Fruit fly (Drosophila melanogaster) whole organism, embryonic: ENCODE measurements around the gene Tim9b.

Experiments used
- Atf6 ChIP-seq: fragments of 200-800 bp; sonication (Bioruptor generic); IDR thresholded peaks from 2 replicates; pipeline ENCODE4 v1.3.6; 2022; ENCODE audit warnings: missing biosample characterization, missing genetic modification characterization
- B-H1 ChIP-seq: fragments of 200-800 bp; sonication (Bioruptor generic); IDR thresholded peaks from 3 replicates; pipeline ENCODE4 v1.3.6; 2022; ENCODE audit warnings: missing biosample characterization, missing genetic modification characterization
- C15 ChIP-seq: fragments of 200-800 bp; sonication (Bioruptor generic); IDR thresholded peaks from 3 replicates; pipeline ENCODE4 v1.3.6; 2022; ENCODE audit warnings: missing biosample characterization, missing genetic modification characterization
- CG1024 ChIP-seq: fragments of 200-800 bp; sonication (Bioruptor generic); IDR thresholded peaks from 2 replicates; pipeline ENCODE4 v1.3.6; 2022; ENCODE audit warnings: missing biosample characterization, missing genetic modification characterization
- CG10979 ChIP-seq: fragments of 200-800 bp; sonication (Bioruptor generic); optimal IDR thresholded peaks from 2 replicates; lab custom pipeline; 2018; ENCODE audit warnings: missing biosample characterization, mild to moderate bottlenecking, missing genetic modification characterization, moderate library complexity
- CG14710 ChIP-seq: fragments of 200-800 bp; sonication (Bioruptor generic); optimal IDR thresholded peaks from 3 replicates; lab custom pipeline; 2019; ENCODE audit warnings: missing biosample characterization, mild to moderate bottlenecking, missing genetic modification characterization, moderate library complexity
- CG14965 ChIP-seq: fragments of 200-800 bp; sonication (Bioruptor generic); optimal IDR thresholded peaks from 2 replicates; lab custom pipeline; 2016; ENCODE audit warnings: missing biosample characterization, missing genetic modification characterization, borderline replicate concordance
- CG15073 ChIP-seq: fragments of 200-800 bp; sonication (Bioruptor generic); optimal IDR thresholded peaks from 2 replicates; lab custom pipeline; 2016; ENCODE audit warnings: missing biosample characterization, missing genetic modification characterization
- CG16779 ChIP-seq: fragments of 200-800 bp; sonication (Bioruptor generic); IDR thresholded peaks from 2 replicates; pipeline ENCODE4 v1.3.6; 2022; ENCODE audit warnings: missing biosample characterization, missing genetic modification characterization
- CG18262 ChIP-seq: fragments of 200-800 bp; optimal IDR thresholded peaks from 3 replicates; lab custom pipeline; 2019; ENCODE audit warnings: missing biosample characterization, mild to moderate bottlenecking, missing genetic modification characterization, moderate library complexity
- CG3065 ChIP-seq: fragments of 200-800 bp; sonication (Bioruptor generic); optimal IDR thresholded peaks from 2 replicates; lab custom pipeline; 2016; ENCODE audit warnings: missing biosample characterization, missing genetic modification characterization
- CG3281 ChIP-seq: fragments of 200-800 bp; sonication (Bioruptor generic); optimal IDR thresholded peaks from 3 replicates; lab custom pipeline; 2017; ENCODE audit warnings: missing biosample characterization, mild to moderate bottlenecking, missing genetic modification characterization
- CG4360 ChIP-seq: fragments of 200-800 bp; sonication (Bioruptor generic); IDR thresholded peaks from 2 replicates; pipeline ENCODE4 v1.3.6; 2022; ENCODE audit warnings: missing biosample characterization, missing genetic modification characterization
- CG4854 ChIP-seq: fragments of 200-800 bp; sonication (Bioruptor generic); optimal IDR thresholded peaks from 2 replicates; lab custom pipeline; 2016; ENCODE audit warnings: missing biosample characterization, missing genetic modification characterization, inconsistent platforms
- CG7271 ChIP-seq: fragments of 200-800 bp; sonication (Bioruptor generic); optimal IDR thresholded peaks from 2 replicates; lab custom pipeline; 2018; ENCODE audit warnings: missing biosample characterization, mild to moderate bottlenecking, missing genetic modification characterization, moderate library complexity
- CG7928 ChIP-seq: fragments of 200-800 bp; sonication (Bioruptor generic); optimal IDR thresholded peaks from 2 replicates; lab custom pipeline; 2017; ENCODE audit warnings: missing biosample characterization, mild to moderate bottlenecking, missing genetic modification characterization
- CrebB ChIP-seq: fragments of 200-800 bp; sonication (Bioruptor generic); optimal IDR thresholded peaks from 3 replicates; lab custom pipeline; 2018; ENCODE audit warnings: missing biosample characterization, mild to moderate bottlenecking, missing genetic modification characterization
- Doc2 ChIP-seq: fragments of 200-800 bp; sonication (Bioruptor generic); IDR thresholded peaks from 2 replicates; pipeline ENCODE4 v1.3.6; 2022; ENCODE audit warnings: missing biosample characterization, missing genetic modification characterization
- GATAe ChIP-seq: fragments of 200-800 bp; sonication (Bioruptor generic); conservative IDR thresholded peaks from 2 replicates; pipeline ENCODE4 v1.3.6; 2022; ENCODE audit warnings: missing biosample characterization, missing genetic modification characterization
- H2.0 ChIP-seq: fragments of 200-800 bp; sonication (Bioruptor generic); IDR thresholded peaks from 2 replicates; pipeline ENCODE4 v1.3.6; 2022; ENCODE audit warnings: missing biosample characterization, missing genetic modification characterization
- Hr78 ChIP-seq, 2 experiments: fragments of 200-800 bp in 1 of 2; fragments of >200 bp in 1 of 2; sonication (Bioruptor generic) in 1 of 2; optimal IDR thresholded peaks; 2 replicates each; lab custom pipeline; 2017 to 2019; ENCODE audit warnings: missing biosample characterization in 2 of 2, missing genetic modification characterization in 2 of 2, mild to moderate bottlenecking in 1 of 2, moderate library complexity in 1 of 2
- Kr ChIP-seq: fragments of 200-800 bp; sonication (Bioruptor generic); optimal IDR thresholded peaks from 2 replicates; lab custom pipeline; 2017; ENCODE audit warnings: missing biosample characterization, mild to moderate bottlenecking, missing genetic modification characterization
- MESR4 ChIP-seq: fragments of 200-800 bp; sonication (Bioruptor generic); optimal IDR thresholded peaks from 2 replicates; lab custom pipeline; 2018; ENCODE audit warnings: missing biosample characterization, mild to moderate bottlenecking, missing genetic modification characterization, moderate library complexity
- Max ChIP-seq: fragments of 200-800 bp; sonication (Bioruptor generic); optimal IDR thresholded peaks from 2 replicates; lab custom pipeline; 2016; ENCODE audit warnings: missing biosample characterization, mild to moderate bottlenecking, missing genetic modification characterization
- Meics ChIP-seq: fragments of 200-800 bp; sonication (Bioruptor generic); optimal IDR thresholded peaks from 2 replicates; lab custom pipeline; 2017; ENCODE audit warnings: missing biosample characterization, mild to moderate bottlenecking, missing genetic modification characterization
- Poxn ChIP-seq: fragments of 200-800 bp; sonication (Bioruptor generic); IDR thresholded peaks from 2 replicates; pipeline ENCODE4 v1.3.6; 2022; ENCODE audit warnings: missing biosample characterization, missing genetic modification characterization
- Ptx1 ChIP-seq: fragments of 200-800 bp; sonication (Bioruptor generic); IDR thresholded peaks from 2 replicates; pipeline ENCODE4 v1.3.6; 2022; ENCODE audit warnings: missing biosample characterization, missing genetic modification characterization
- Ravus ChIP-seq: fragments of 200-800 bp; sonication (Bioruptor generic); IDR thresholded peaks from 2 replicates; pipeline ENCODE4 v1.3.6; 2022; ENCODE audit warnings: missing biosample characterization, missing genetic modification characterization
- Scr ChIP-seq: fragments of 200-800 bp; sonication (Bioruptor generic); IDR thresholded peaks from 2 replicates; pipeline ENCODE4 v1.3.6; 2022; ENCODE audit warnings: missing biosample characterization, missing genetic modification characterization; ENCODE audit not compliant: partially characterized antibody
- Six4 ChIP-seq: fragments of 200-800 bp; sonication (Bioruptor generic); optimal IDR thresholded peaks from 2 replicates; lab custom pipeline; 2016; ENCODE audit warnings: missing biosample characterization, missing genetic modification characterization
- Sox100B ChIP-seq: fragments of 200-800 bp; sonication (Bioruptor generic); optimal IDR thresholded peaks from 3 replicates; lab custom pipeline; 2018; ENCODE audit warnings: missing biosample characterization, mild to moderate bottlenecking, missing genetic modification characterization
- ap ChIP-seq: fragments of 200-800 bp; sonication (Bioruptor generic); IDR thresholded peaks from 2 replicates; pipeline ENCODE4 v1.3.6; 2022; ENCODE audit warnings: missing biosample characterization, missing genetic modification characterization
- ato ChIP-seq: fragments of 200-800 bp; sonication (Bioruptor generic); IDR thresholded peaks from 2 replicates; pipeline ENCODE4 v1.3.6; 2022; ENCODE audit warnings: missing biosample characterization, missing genetic modification characterization; ENCODE audit not compliant: partially characterized antibody
- dimm ChIP-seq: fragments of 200-800 bp; sonication (Bioruptor generic); IDR thresholded peaks from 2 replicates; pipeline ENCODE4 v1.3.6; 2022; ENCODE audit warnings: missing biosample characterization, missing genetic modification characterization
- ems ChIP-seq: fragments of 200-800 bp; sonication (Bioruptor generic); optimal IDR thresholded peaks from 3 replicates; lab custom pipeline; 2016; ENCODE audit warnings: missing biosample characterization, missing genetic modification characterization
- eve ChIP-seq, 2 experiments: fragments of >200 bp; optimal IDR thresholded peaks; 2 replicates each; lab custom pipeline; 2017; ENCODE audit warnings: missing biosample characterization in 2 of 2, missing genetic modification characterization in 2 of 2
- fd3F ChIP-seq: fragments of 200-800 bp; sonication (Bioruptor generic); optimal IDR thresholded peaks from 2 replicates; lab custom pipeline; 2018; ENCODE audit warnings: missing biosample characterization, mild to moderate bottlenecking, missing genetic modification characterization, moderate library complexity
- gce ChIP-seq: fragments of 200-800 bp; sonication (Bioruptor generic); IDR thresholded peaks from 3 replicates; pipeline ENCODE4 v1.3.6; 2022; ENCODE audit warnings: missing biosample characterization, missing genetic modification characterization
- grau ChIP-seq: fragments of 200-800 bp; optimal IDR thresholded peaks from 3 replicates; lab custom pipeline; 2019; ENCODE audit warnings: missing biosample characterization, mild to moderate bottlenecking, missing genetic modification characterization, moderate library complexity
- jing ChIP-seq: fragments of 200-800 bp; sonication (Bioruptor generic); optimal IDR thresholded peaks from 2 replicates; lab custom pipeline; 2018; ENCODE audit warnings: missing biosample characterization, mild to moderate bottlenecking, missing genetic modification characterization
- lov ChIP-seq, 2 experiments: fragments of 200-800 bp in 1 of 2; fragments of >200 bp in 1 of 2; sonication (Bioruptor generic) in 1 of 2; IDR thresholded peaks in 1 of 2; optimal IDR thresholded peaks in 1 of 2; 2 replicates in 1 of 2; 3 replicates in 1 of 2; pipeline versions ENCODE4 v1.3.6 to Lab custom; 2017 to 2022; ENCODE audit warnings: missing biosample characterization in 1 of 2, missing genetic modification characterization in 1 of 2
- nau ChIP-seq: fragments of 200-800 bp; sonication (Bioruptor generic); optimal IDR thresholded peaks from 3 replicates; lab custom pipeline; 2017; ENCODE audit warnings: missing biosample characterization, mild to moderate bottlenecking, missing genetic modification characterization, missing genetic modification reagents
- pfk ChIP-seq: fragments of 200-800 bp; sonication (Bioruptor generic); optimal IDR thresholded peaks from 2 replicates; lab custom pipeline; 2018; ENCODE audit warnings: missing biosample characterization, mild to moderate bottlenecking, missing genetic modification characterization, moderate library complexity
- pita ChIP-seq: fragments of 200-800 bp; sonication (Bioruptor generic); optimal IDR thresholded peaks from 2 replicates; lab custom pipeline; 2017; ENCODE audit warnings: missing biosample characterization, mild to moderate bottlenecking, missing genetic modification characterization
- repo ChIP-seq: fragments of 200-800 bp; sonication (Bioruptor generic); optimal IDR thresholded peaks from 2 replicates; lab custom pipeline; 2016; ENCODE audit warnings: missing biosample characterization, missing genetic modification characterization
- stwl ChIP-seq: fragments of 200-800 bp; sonication (Bioruptor generic); optimal IDR thresholded peaks from 3 replicates; lab custom pipeline; 2018; ENCODE audit warnings: missing biosample characterization, mild to moderate bottlenecking, missing genetic modification characterization, moderate library complexity
- sug ChIP-seq: fragments of 200-800 bp; optimal IDR thresholded peaks from 2 replicates; lab custom pipeline; 2019; ENCODE audit warnings: missing biosample characterization, mild to moderate bottlenecking, missing genetic modification characterization, moderate library complexity
- vnd ChIP-seq: fragments of 200-800 bp; sonication (Bioruptor generic); IDR thresholded peaks from 3 replicates; pipeline ENCODE4 v1.3.6; 2022; ENCODE audit warnings: missing biosample characterization, missing genetic modification characterization; ENCODE audit not compliant: partially characterized antibody
- wek ChIP-seq: fragments of 200-800 bp; sonication (Bioruptor generic); optimal IDR thresholded peaks from 3 replicates; lab custom pipeline; 2018; ENCODE audit warnings: missing biosample characterization, mild to moderate bottlenecking, missing genetic modification characterization, moderate library complexity
- zfh2 ChIP-seq: fragments of 200-800 bp; sonication (Bioruptor generic); optimal IDR thresholded peaks from 2 replicates; lab custom pipeline; 2016; ENCODE audit warnings: missing biosample characterization, missing genetic modification characterization

Tim9b gene

DNA sequence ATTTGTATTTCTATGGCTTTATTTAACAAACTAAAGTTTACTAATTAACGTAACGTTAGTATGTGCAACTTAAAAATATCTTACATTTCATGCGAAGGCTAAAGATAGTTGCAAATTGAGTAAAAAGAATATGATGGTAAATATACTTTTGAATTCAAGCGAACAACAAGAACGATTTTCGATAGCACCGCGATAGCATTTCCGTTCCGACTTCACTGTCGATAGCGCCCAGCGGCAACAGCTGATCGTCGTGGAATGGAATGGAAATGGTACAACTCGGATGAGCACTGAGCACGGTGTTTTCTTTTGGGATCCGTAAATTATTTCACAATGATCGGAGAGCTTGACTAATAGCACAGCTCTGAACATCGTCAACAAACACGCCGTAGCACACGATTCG lies 4.9 kb downstream of the Tim9b start (continued):
- TF ChIP-seq CG10979 (tag; lab: Kevin White, UChicago) (peak; percentile 45), gce (peak; percentile 60; the same call in 1 of the 3 replicates), CG15073 (GFP tag; lab: Kevin White, UChicago) (no peak), wek (peak; percentile 79), Meics (GFP tag; lab: Kevin White, UChicago) (peak; percentile 83), CG14710 (tag; lab: Kevin White, UChicago) (peak; percentile 57), Ravus (GFP tag; lab: Robert Waterston, UW) (no peak), CG3281 (peak; percentile 78), Hr78 (GFP tag; optimal IDR thresholded peaks at IDR 0.05; lab: Kevin White, UChicago) (no peak), ap (0 out of 2 replicates have a peak, but pooled peaks have one; percentile 9), zfh2 (GFP tag; lab: Kevin White, UChicago) (no peak), Atf6 (GFP tag; lab: Robert Waterston, UW) (peak; percentile 38; the same call in 1 of the 2 replicates), CG4854 (GFP tag; lab: Kevin White, UChicago) (no peak), dimm (GFP tag; lab: Robert Waterston, UW) (no peak), ato (0 out of 2 replicates have a peak, but pooled peaks have one; percentile 38), lov (optimal IDR thresholded peaks at IDR 0.05; lab: Kevin White, UChicago) (no peak), lov (GFP tag; IDR thresholded peaks at IDR 0.05; lab: Robert Waterston, UW) (no peak; the same call in 2 of the 3 replicates), MESR4 (GFP tag; lab: Kevin White, UChicago) (peak; percentile 44), CG3065 (no peak), B-H1 (GFP tag; lab: Robert Waterston, UW) (no peak), Sox100B (GFP tag; lab: Kevin White, UChicago) (no peak), GATAe (GFP tag; lab: Robert Waterston, UW) (no peak), H2.0 (GFP tag; lab: Robert Waterston, UW) (no peak), CG1024 (GFP tag; lab: Robert Waterston, UW) (peak; percentile 44; the same call in 1 of the 2 replicates), fd3F (no peak), sug (tag; lab: Kevin White, UChicago) (peak; percentile 37), CG4360 (GFP tag; lab: Robert Waterston, UW) (no peak), grau (tag; lab: Kevin White, UChicago) (peak; percentile 44), Poxn (GFP tag; lab: Robert Waterston, UW) (no peak), repo (GFP tag; lab: Kevin White, UChicago) (no peak), CG7928 (GFP tag; lab: Kevin White, UChicago) (peak; percentile 1), nau (GFP tag; lab: Kevin White, UChicago) (no peak), CG7271 (tag; lab: Kevin White, UChicago) (peak; percentile 76), Ptx1 (GFP tag; lab: Robert Waterston, UW) (no peak), Doc2 (GFP tag; lab: Robert Waterston, UW) (no peak), CrebB (tag; lab: Kevin White, UChicago) (peak; percentile 81), eve (GFP tag; optimal IDR thresholded peaks at IDR 0.05; lab: Kevin White, UChicago) (no peak), Kr (GFP tag; lab: Kevin White, UChicago) (no peak), CG18262 (peak; percentile 34), CG16779 (GFP tag; lab: Robert Waterston, UW) (no peak), ems (GFP tag; lab: Kevin White, UChicago) (peak; percentile 0), C15 (GFP tag; lab: Robert Waterston, UW) (no peak), Scr (GFP tag; lab: Robert Waterston, UW) (peak; percentile 47), pfk (peak; percentile 97), stwl (tag; lab: Kevin White, UChicago) (peak; percentile 76), Max (GFP tag; lab: Kevin White, UChicago) (no peak), vnd (GFP tag; lab: Robert Waterston, UW) (no peak), jing (no peak), CG14965 (GFP tag; lab: Kevin White, UChicago) (no peak), Six4 (GFP tag; lab: Kevin White, UChicago) (no peak), pita (no peak)
